Fruit fly (Drosophila melanogaster) whole organism, embryonic: ENCODE measurements around the gene glu.

Experiments used
- Ada2b ChIP-seq: fragments of 200-800 bp; sonication (Bioruptor generic); IDR thresholded peaks from 2 replicates; pipeline ENCODE4 v1.3.6; 2022; ENCODE audit warnings: missing biosample characterization, missing genetic modification characterization
- CG11093 ChIP-seq: fragments of 200-800 bp; sonication (Bioruptor generic); IDR thresholded peaks from 3 replicates; pipeline ENCODE4 v1.3.6; 2022; ENCODE audit warnings: missing biosample characterization, missing genetic modification characterization
- CG11560 ChIP-seq: fragments of 200-800 bp; sonication (Bioruptor generic); IDR thresholded peaks from 3 replicates; pipeline ENCODE4 v1.3.6; 2022; ENCODE audit warnings: missing biosample characterization, missing genetic modification characterization
- CG11696 ChIP-seq: fragments of 200-800 bp; sonication (Bioruptor generic); IDR thresholded peaks from 2 replicates; pipeline ENCODE4 v1.3.6; 2022; ENCODE audit warnings: missing biosample characterization, missing genetic modification characterization
- CG12071 ChIP-seq: fragments of 200-800 bp; sonication (Bioruptor generic); optimal IDR thresholded peaks from 3 replicates; lab custom pipeline; 2018; ENCODE audit warnings: missing biosample characterization, mild to moderate bottlenecking, missing genetic modification characterization
- CG12299 ChIP-seq: fragments of 200-800 bp; sonication (Bioruptor generic); optimal IDR thresholded peaks from 2 replicates; lab custom pipeline; 2018; ENCODE audit warnings: missing biosample characterization, mild to moderate bottlenecking, missing genetic modification characterization
- CG13624 ChIP-seq: fragments of 200-800 bp; sonication (Bioruptor generic); optimal IDR thresholded peaks from 2 replicates; lab custom pipeline; 2016; ENCODE audit warnings: missing biosample characterization, missing genetic modification characterization
- CG14710 ChIP-seq: fragments of 200-800 bp; sonication (Bioruptor generic); optimal IDR thresholded peaks from 3 replicates; lab custom pipeline; 2019; ENCODE audit warnings: missing biosample characterization, mild to moderate bottlenecking, missing genetic modification characterization, moderate library complexity
- CG14860 ChIP-seq: fragments of 200-800 bp; sonication (Bioruptor generic); IDR thresholded peaks from 3 replicates; pipeline ENCODE4 v1.3.6; 2022; ENCODE audit warnings: missing biosample characterization, missing genetic modification characterization; ENCODE audit not compliant: partially characterized antibody
- CG18011 ChIP-seq: fragments of 200-800 bp; sonication (Bioruptor generic); optimal IDR thresholded peaks from 2 replicates; lab custom pipeline; 2017; ENCODE audit warnings: missing biosample characterization, missing genetic modification characterization, mild to moderate bottlenecking, moderate library complexity, missing genotype
- CG2120 ChIP-seq: fragments of 200-800 bp; sonication (Bioruptor generic); optimal IDR thresholded peaks from 3 replicates; lab custom pipeline; 2016; ENCODE audit warnings: missing biosample characterization, missing genetic modification characterization
- CG2202 ChIP-seq: fragments of 200-800 bp; sonication (Bioruptor generic); optimal IDR thresholded peaks from 2 replicates; lab custom pipeline; 2018; ENCODE audit warnings: missing biosample characterization, mild to moderate bottlenecking, missing genetic modification characterization
- CG3281 ChIP-seq: fragments of 200-800 bp; sonication (Bioruptor generic); optimal IDR thresholded peaks from 3 replicates; lab custom pipeline; 2017; ENCODE audit warnings: missing biosample characterization, mild to moderate bottlenecking, missing genetic modification characterization
- CG33557 ChIP-seq: fragments of 200-800 bp; sonication (Bioruptor generic); optimal IDR thresholded peaks from 2 replicates; lab custom pipeline; 2019; ENCODE audit warnings: missing biosample characterization, mild to moderate bottlenecking, missing genetic modification characterization, moderate library complexity
- CG3726 ChIP-seq: fragments of 200-800 bp; sonication (Bioruptor generic); IDR thresholded peaks from 3 replicates; pipeline ENCODE4, ENCODE4 v1.3.6; 2022; ENCODE audit warnings: missing biosample characterization, missing genetic modification characterization
- CG4820 ChIP-seq: fragments of 200-800 bp; sonication (Bioruptor generic); optimal IDR thresholded peaks from 3 replicates; lab custom pipeline; 2016; ENCODE audit warnings: missing biosample characterization, missing genetic modification characterization
- CG5953 ChIP-seq: fragments of 200-800 bp; sonication (Bioruptor generic); IDR thresholded peaks from 2 replicates; pipeline ENCODE4 v1.3.6; 2022; ENCODE audit warnings: missing biosample characterization, missing genetic modification characterization
- CG6791 ChIP-seq: fragments of 200-800 bp; sonication (Bioruptor generic); IDR thresholded peaks from 3 replicates; pipeline ENCODE4 v1.3.6; 2022; ENCODE audit warnings: missing biosample characterization, missing genetic modification characterization; ENCODE audit not compliant: partially characterized antibody
- CG8290 ChIP-seq, 3 experiments: fragments of 200-800 bp; sonication (Bioruptor generic); optimal IDR thresholded peaks; 2 replicates each; lab custom pipeline; 2016 to 2019; ENCODE audit warnings: missing biosample characterization in 3 of 3, missing genetic modification characterization in 3 of 3, mild to moderate bottlenecking in 2 of 3, moderate library complexity in 1 of 3
- CG8924 ChIP-seq: fragments of 200-800 bp; optimal IDR thresholded peaks from 3 replicates; lab custom pipeline; 2019; ENCODE audit warnings: missing biosample characterization, mild to moderate bottlenecking, missing genetic modification characterization, moderate library complexity
- Chrac-16 ChIP-seq: fragments of 200-800 bp; sonication (Bioruptor generic); optimal IDR thresholded peaks from 3 replicates; lab custom pipeline; 2016; ENCODE audit warnings: missing biosample characterization, missing genetic modification characterization
- Dad ChIP-seq: fragments of 200-800 bp; sonication (Bioruptor generic); optimal IDR thresholded peaks from 3 replicates; lab custom pipeline; 2016; ENCODE audit warnings: missing biosample characterization, missing genetic modification characterization
- ERR ChIP-seq: fragments of 200-800 bp; sonication (Bioruptor generic); optimal IDR thresholded peaks from 2 replicates; lab custom pipeline; 2016; ENCODE audit warnings: missing biosample characterization, missing genetic modification characterization
- Eip74EF ChIP-seq, 2 experiments: fragments of 200-800 bp in 1 of 2; fragments of >200 bp in 1 of 2; sonication (Bioruptor generic) in 1 of 2; optimal IDR thresholded peaks; 2 replicates each; lab custom pipeline; 2017 to 2019; ENCODE audit warnings: missing biosample characterization in 2 of 2, missing genetic modification characterization in 2 of 2, mild to moderate bottlenecking in 1 of 2, moderate library complexity in 1 of 2
- Fer1 ChIP-seq: fragments of 200-800 bp; sonication (Bioruptor generic); optimal IDR thresholded peaks from 2 replicates; lab custom pipeline; 2017; ENCODE audit warnings: missing biosample characterization, mild to moderate bottlenecking, missing genetic modification characterization
- Fer2 ChIP-seq: fragments of 200-800 bp; sonication (Bioruptor generic); optimal IDR thresholded peaks from 2 replicates; lab custom pipeline; 2018; ENCODE audit warnings: missing biosample characterization, mild to moderate bottlenecking, missing genetic modification characterization, moderate library complexity
- HLH54F ChIP-seq: fragments of 200-800 bp; sonication (Bioruptor generic); optimal IDR thresholded peaks from 3 replicates; lab custom pipeline; 2016; ENCODE audit warnings: missing biosample characterization, missing genetic modification characterization
- Hmr ChIP-seq: fragments of 200-800 bp; sonication (Bioruptor generic); optimal IDR thresholded peaks from 3 replicates; lab custom pipeline; 2017; ENCODE audit warnings: mild to moderate bottlenecking, missing biosample characterization, missing genetic modification reagents, missing genetic modification characterization
- Max ChIP-seq: fragments of 200-800 bp; sonication (Bioruptor generic); optimal IDR thresholded peaks from 2 replicates; lab custom pipeline; 2016; ENCODE audit warnings: missing biosample characterization, mild to moderate bottlenecking, missing genetic modification characterization
- Nf-YC ChIP-seq: fragments of 200-800 bp; optimal IDR thresholded peaks from 3 replicates; lab custom pipeline; 2019; ENCODE audit warnings: missing biosample characterization, mild to moderate bottlenecking, missing genetic modification characterization, moderate library complexity
- Sry-δ ChIP-seq: fragments of 200-800 bp; sonication (Bioruptor generic); optimal IDR thresholded peaks from 2 replicates; lab custom pipeline; 2016; ENCODE audit warnings: missing biosample characterization, missing genetic modification characterization
- ase ChIP-seq: fragments of 200-800 bp; sonication (Bioruptor generic); IDR thresholded peaks from 3 replicates; pipeline ENCODE4 v1.3.6; 2022; ENCODE audit warnings: missing biosample characterization, missing genetic modification characterization
- chm ChIP-seq: fragments of 200-800 bp; sonication (Bioruptor generic); IDR thresholded peaks from 2 replicates; pipeline ENCODE4 v1.3.6; 2022; ENCODE audit warnings: missing biosample characterization, missing genetic modification characterization
- crol ChIP-seq: fragments of 200-800 bp; sonication (Bioruptor generic); IDR thresholded peaks from 2 replicates; pipeline ENCODE4 v1.3.6; 2022; ENCODE audit warnings: missing biosample characterization, missing genetic modification characterization
- danr ChIP-seq: fragments of 200-800 bp; sonication (Bioruptor generic); IDR thresholded peaks from 2 replicates; pipeline ENCODE4 v1.3.6; 2022; ENCODE audit warnings: missing biosample characterization, missing genetic modification characterization
- dm ChIP-seq: fragments of 200-800 bp; sonication (Bioruptor generic); optimal IDR thresholded peaks from 3 replicates; lab custom pipeline; 2016; ENCODE audit warnings: missing biosample characterization, missing genetic modification characterization
- dmrt11E ChIP-seq: fragments of 200-800 bp; sonication (Bioruptor generic); optimal IDR thresholded peaks from 3 replicates; lab custom pipeline; 2018; ENCODE audit warnings: missing biosample characterization, mild to moderate bottlenecking, missing genetic modification characterization, moderate library complexity
- fd102C ChIP-seq: fragments of 200-800 bp; sonication (Bioruptor generic); optimal IDR thresholded peaks from 2 replicates; lab custom pipeline; 2018; ENCODE audit warnings: missing biosample characterization, mild to moderate bottlenecking, missing genetic modification characterization, moderate library complexity
- ftz-f1 ChIP-seq: fragments of 200-800 bp; sonication (Bioruptor generic); optimal IDR thresholded peaks from 2 replicates; lab custom pipeline; 2016; ENCODE audit warnings: missing biosample characterization, missing genetic modification characterization
- maf-S ChIP-seq: fragments of 200-800 bp; sonication (Bioruptor generic); optimal IDR thresholded peaks from 2 replicates; lab custom pipeline; 2016; ENCODE audit warnings: missing biosample characterization, missing genetic modification characterization
- pum ChIP-seq: fragments of 200-800 bp; sonication (Bioruptor generic); optimal IDR thresholded peaks from 2 replicates; lab custom pipeline; 2016; ENCODE audit warnings: missing biosample characterization, missing genetic modification characterization
- sd ChIP-seq: fragments of 200-800 bp; sonication (Bioruptor generic); optimal IDR thresholded peaks from 3 replicates; lab custom pipeline; 2018; ENCODE audit warnings: missing biosample characterization, mild to moderate bottlenecking, missing genetic modification characterization, moderate library complexity
- slou ChIP-seq: fragments of 200-800 bp; sonication (Bioruptor generic); optimal IDR thresholded peaks from 3 replicates; lab custom pipeline; 2016; ENCODE audit warnings: missing biosample characterization, missing genetic modification characterization
- sna ChIP-seq: fragments of 200-800 bp; sonication (Bioruptor generic); IDR thresholded peaks from 2 replicates; pipeline ENCODE4 v1.3.6; 2022; ENCODE audit warnings: missing biosample characterization, missing genetic modification characterization; ENCODE audit not compliant: partially characterized antibody
- sob ChIP-seq: fragments of 200-800 bp; sonication (Bioruptor generic); IDR thresholded peaks from 2 replicates; pipeline ENCODE4 v1.3.6; 2022; ENCODE audit warnings: missing biosample characterization, missing genetic modification characterization
- ssp ChIP-seq: fragments of 200-800 bp; sonication (Bioruptor generic); IDR thresholded peaks from 2 replicates; pipeline ENCODE4 v1.3.6; 2022; ENCODE audit warnings: missing biosample characterization, missing genetic modification characterization
- stc ChIP-seq: fragments of 200-800 bp; sonication (Bioruptor generic); IDR thresholded peaks from 2 replicates; pipeline ENCODE4 v1.3.6; 2022; ENCODE audit warnings: missing biosample characterization, missing genetic modification characterization
- tna ChIP-seq: fragments of 200-800 bp; sonication (Bioruptor generic); IDR thresholded peaks from 2 replicates; pipeline ENCODE4 v1.3.6; 2022; ENCODE audit warnings: missing biosample characterization, missing genetic modification characterization; ENCODE audit not compliant: partially characterized antibody
- trh ChIP-seq: fragments of 200-800 bp; sonication (Bioruptor generic); optimal IDR thresholded peaks from 2 replicates; lab custom pipeline; 2016; ENCODE audit warnings: missing biosample characterization, missing genetic modification characterization
- vvl ChIP-seq: fragments of 200-800 bp; sonication (Bioruptor generic); IDR thresholded peaks from 2 replicates; pipeline ENCODE4 v1.3.6; 2022; ENCODE audit warnings: missing biosample characterization, missing genetic modification characterization
- wek ChIP-seq: fragments of 200-800 bp; sonication (Bioruptor generic); optimal IDR thresholded peaks from 3 replicates; lab custom pipeline; 2018; ENCODE audit warnings: missing biosample characterization, mild to moderate bottlenecking, missing genetic modification characterization, moderate library complexity

glu gene

DNA sequence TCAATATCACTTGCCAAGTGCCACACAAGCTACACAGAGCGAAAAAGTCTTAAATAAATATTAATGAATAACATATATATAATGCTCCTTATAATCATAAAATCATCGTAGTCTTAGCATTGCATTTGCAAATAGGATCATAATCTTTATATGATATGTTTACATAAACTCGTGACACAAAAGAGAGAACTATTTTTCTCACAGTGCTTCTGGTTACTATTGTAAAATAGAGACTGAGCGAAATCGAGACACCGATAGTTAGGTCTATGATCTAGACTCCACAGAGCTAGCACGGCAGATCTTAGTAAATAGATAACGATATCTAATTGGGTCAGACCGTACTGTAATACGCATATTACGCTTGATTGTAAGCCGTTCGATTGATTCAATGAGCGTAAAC, 28.5 kb downstream of the glu start (continued):
- TF ChIP-seq CG8290 (GFP tag; optimal IDR thresholded peaks at IDR 0.05; lab: Kevin White, UChicago) = peak; percentile 15
- TF ChIP-seq CG8290 (tag; optimal IDR thresholded peaks at IDR 0.05; lab: Kevin White, UChicago) = peak in 1 of 2 experiments; percentile 52
- TF ChIP-seq CG3281 (GFP tag; lab: Kevin White, UChicago) = no peak
- peak; percentile 55 for TF ChIP-seq CG4820 (GFP tag; lab: Kevin White, UChicago)
- TF ChIP-seq wek (GFP tag; lab: Kevin White, UChicago) = no peak
- TF ChIP-seq stc = no peak
- TF ChIP-seq CG6791 (GFP tag; lab: Robert Waterston, UW) = no peak
- TF ChIP-seq ERR = no peak
- peak; percentile 46; the same call in 1 of the 3 replicates for TF ChIP-seq CG11560
- no peak for TF ChIP-seq CG13624 (GFP tag; lab: Kevin White, UChicago)
- TF ChIP-seq maf-S (GFP tag; lab: Kevin White, UChicago) = no peak
- peak; percentile 4 for TF ChIP-seq pum (GFP tag; lab: Kevin White, UChicago)
- peak; percentile 86 for TF ChIP-seq Ada2b (GFP tag; lab: Robert Waterston, UW)
- no peak for TF ChIP-seq Dad (GFP tag; lab: Kevin White, UChicago)
- no peak for TF ChIP-seq sd
- no peak for TF ChIP-seq CG2202 (tag; lab: Kevin White, UChicago)
- TF ChIP-seq Nf-YC (tag; lab: Kevin White, UChicago) = no peak
- peak in 1 of 2 experiments; percentile 58 for TF ChIP-seq Eip74EF (GFP tag; optimal IDR thresholded peaks at IDR 0.05; lab: Kevin White, UChicago)
- peak; percentile 58 for TF ChIP-seq dmrt11E (tag; lab: Kevin White, UChicago)
- no peak for TF ChIP-seq ftz-f1 (GFP tag; lab: Kevin White, UChicago)
- no peak for TF ChIP-seq crol (GFP tag; lab: Robert Waterston, UW)
- no peak for TF ChIP-seq Fer1 (GFP tag; lab: Kevin White, UChicago)
- TF ChIP-seq tna (GFP tag; lab: Robert Waterston, UW) = no peak
- TF ChIP-seq trh (GFP tag; lab: Kevin White, UChicago) = peak; percentile 9
- no peak for TF ChIP-seq ase
- TF ChIP-seq Fer2 (tag; lab: Kevin White, UChicago) = no peak
- TF ChIP-seq CG12299 (tag; lab: Kevin White, UChicago) = peak; percentile 10
- peak; percentile 89 for TF ChIP-seq sob (GFP tag; lab: Robert Waterston, UW)
- no peak for TF ChIP-seq CG3726 (GFP tag; lab: Robert Waterston, UW)
- TF ChIP-seq CG5953 (GFP tag; lab: Robert Waterston, UW) = peak; percentile 80
- TF ChIP-seq vvl (GFP tag; lab: Robert Waterston, UW) = peak; percentile 86
- no peak for TF ChIP-seq sna (GFP tag; lab: Robert Waterston, UW)
- no peak for TF ChIP-seq CG33557 (GFP tag; lab: Kevin White, UChicago)
- no peak for TF ChIP-seq CG14860 (GFP tag; lab: Robert Waterston, UW)
- TF ChIP-seq Chrac-16 (GFP tag; lab: Kevin White, UChicago) = peak; percentile 56
- TF ChIP-seq Max (GFP tag; lab: Kevin White, UChicago) = peak; percentile 20
- no peak for TF ChIP-seq danr (GFP tag; lab: Robert Waterston, UW)
- TF ChIP-seq Hmr = peak; percentile 64
- no peak for TF ChIP-seq CG18011 (GFP tag; lab: Kevin White, UChicago)
- peak; percentile 73 for TF ChIP-seq chm (GFP tag; lab: Robert Waterston, UW)
- no peak for TF ChIP-seq CG11696 (GFP tag; lab: Robert Waterston, UW)
- TF ChIP-seq CG14710 (tag; lab: Kevin White, UChicago) = no peak
- peak; percentile 82 for TF ChIP-seq CG8924 (tag; lab: Kevin White, UChicago)
- TF ChIP-seq slou (GFP tag; lab: Kevin White, UChicago) = no peak
- peak; percentile 56 for TF ChIP-seq ssp
- TF ChIP-seq fd102C (GFP tag; lab: Kevin White, UChicago) = no peak
- peak; percentile 16 for TF ChIP-seq HLH54F
- no peak for TF ChIP-seq Sry-δ (GFP tag; lab: Kevin White, UChicago)
- no peak for TF ChIP-seq CG12071
- no peak for TF ChIP-seq CG11093 (GFP tag; lab: Robert Waterston, UW)
- TF ChIP-seq dm = no peak
- peak; percentile 39 for TF ChIP-seq CG2120 (GFP tag; lab: Kevin White, UChicago)
